Fruit fly (Drosophila melanogaster): ENCODE data around the gene CG15482.

CG15482 gene

DNA sequence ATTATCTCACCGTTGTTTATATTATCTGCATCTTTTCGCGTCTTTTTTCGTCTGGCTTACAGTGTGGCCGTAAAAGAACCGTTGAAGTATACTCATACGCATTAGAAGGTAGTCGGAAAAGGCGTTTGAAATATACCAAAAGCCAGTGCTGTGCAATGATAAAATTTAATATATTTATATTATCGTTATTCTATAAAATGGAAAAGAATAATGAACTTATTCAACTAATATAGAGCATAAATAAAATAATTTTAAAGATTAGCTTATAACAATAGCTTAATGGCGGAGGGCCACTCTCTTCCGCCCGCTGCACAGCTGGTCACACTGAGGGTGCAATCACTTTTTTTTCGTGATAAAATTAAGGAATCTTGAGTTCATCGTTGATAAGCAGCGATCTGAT lies 19.7 kb downstream of the CG15482 start, which contains the start of the genes CG16974 and Edem2 (continued):
- TF ChIP-seq CG31224 (GFP tag; IDR thresholded peaks at IDR 0.05): peak; percentile 72
- peak; percentile 37 to 83 for TF ChIP-seq dpn (GFP tag; optimal IDR thresholded peaks at IDR 0.05)
- TF ChIP-seq Nf-YC (tag; optimal IDR thresholded peaks at IDR 0.05): peak; percentile 74
- TF ChIP-seq CG12236 (GFP tag; optimal IDR thresholded peaks at IDR 0.05): no peak
- 0 out of 2 replicates have a peak, but pooled peaks have one; percentile 11 for TF ChIP-seq Oaz (GFP tag; IDR thresholded peaks at IDR 0.05)
- peak; percentile 3 for TF ChIP-seq Sry-δ (GFP tag; optimal IDR thresholded peaks at IDR 0.05)
- TF ChIP-seq CG17328 (GFP tag; IDR thresholded peaks at IDR 0.05): peak; percentile 70
- peak; percentile 84 for TF ChIP-seq nmo (GFP tag; optimal IDR thresholded peaks at IDR 0.05)
- peak; percentile 6 for TF ChIP-seq CG4854 (GFP tag; optimal IDR thresholded peaks at IDR 0.05)
- TF ChIP-seq Med (GFP tag): peak; percentile 89
- TF ChIP-seq CG6272 (GFP tag; IDR thresholded peaks at IDR 0.05): peak; percentile 67; the same call in 1 of the 2 replicates
- peak; percentile 43; the same call in 1 of the 3 replicates for TF ChIP-seq H15 (GFP tag; IDR thresholded peaks at IDR 0.05)
- peak; percentile 3 for TF ChIP-seq jumu (GFP tag; optimal IDR thresholded peaks at IDR 0.05)
- TF ChIP-seq pzg (GFP tag; optimal IDR thresholded peaks at IDR 0.05): peak; percentile 77
- peak; percentile 52; the same call in 1 of the 2 replicates for TF ChIP-seq NFAT (GFP tag; IDR thresholded peaks at IDR 0.05)
- no peak for TF ChIP-seq Fer3 (tag; optimal IDR thresholded peaks at IDR 0.05)
- TF ChIP-seq caup (GFP tag; optimal IDR thresholded peaks at IDR 0.05; ENCODE audit: severe bottlenecking): peak; percentile 64
- peak; percentile 88 for TF ChIP-seq Ptx1 (GFP tag; IDR thresholded peaks at IDR 0.05)
- TF ChIP-seq Xbp1 (GFP tag; optimal IDR thresholded peaks at IDR 0.05): peak; percentile 85
- peak; percentile 14 for TF ChIP-seq Camta (GFP tag; optimal IDR thresholded peaks at IDR 0.05)
- peak; percentile 66 for TF ChIP-seq CG30020 (tag; optimal IDR thresholded peaks at IDR 0.05)
- peak; percentile 60 for TF ChIP-seq Max (GFP tag; optimal IDR thresholded peaks at IDR 0.05)
- peak; percentile 81 for TF ChIP-seq Rfx (GFP tag; IDR thresholded peaks at IDR 0.05)
- peak in 1 of 2 experiments; percentile 61 for TF ChIP-seq Hr51 (GFP tag; optimal IDR thresholded peaks at IDR 0.05)
- peak; percentile 50 for TF ChIP-seq CG1233 (GFP tag; optimal IDR thresholded peaks at IDR 0.05)
- TF ChIP-seq odd (GFP tag; optimal IDR thresholded peaks at IDR 0.05): no peak
- TF ChIP-seq phol (tag; optimal IDR thresholded peaks at IDR 0.05): peak; percentile 89
- peak; percentile 30 for TF ChIP-seq CG10462 (GFP tag; optimal IDR thresholded peaks at IDR 0.05)
- TF ChIP-seq CG13424 (tag; optimal IDR thresholded peaks at IDR 0.05): peak; percentile 73
- no peak for TF ChIP-seq slp2 (GFP tag; optimal IDR thresholded peaks at IDR 0.05)
- TF ChIP-seq MBD-R2 (GFP tag; IDR thresholded peaks at IDR 0.05): peak; percentile 75
- no peak for TF ChIP-seq CG10565 (GFP tag; optimal IDR thresholded peaks at IDR 0.05)
- peak; percentile 20 for TF ChIP-seq CG17802 (tag; optimal IDR thresholded peaks at IDR 0.05)
- peak; percentile 79 for TF ChIP-seq lilli (GFP tag; optimal IDR thresholded peaks at IDR 0.05)
- TF ChIP-seq CG6175 (GFP tag; IDR thresholded peaks at IDR 0.05): 0 out of 3 replicates have a peak, but pooled peaks have one; percentile 31
- TF ChIP-seq CG33557 (GFP tag; optimal IDR thresholded peaks at IDR 0.05): peak; percentile 52
- peak; percentile 52 for TF ChIP-seq E2f2 (GFP tag; IDR thresholded peaks at IDR 0.05)
- TF ChIP-seq Drgx (GFP tag; IDR thresholded peaks at IDR 0.05): no peak
- TF ChIP-seq chif (GFP tag; optimal IDR thresholded peaks at IDR 0.05): peak in 1 of 2 experiments; percentile 40
- TF ChIP-seq vfl (GFP tag; optimal IDR thresholded peaks at IDR 0.05): peak; percentile 70
- no peak for TF ChIP-seq gsb (GFP tag; IDR thresholded peaks at IDR 0.05)
- peak; percentile 97 for TF ChIP-seq CG10267 (tag; optimal IDR thresholded peaks at IDR 0.05)
- TF ChIP-seq Bdp1 (GFP tag; optimal IDR thresholded peaks at IDR 0.05): peak; percentile 45
- peak; percentile 65 for TF ChIP-seq esg (GFP tag; conservative IDR thresholded peaks at IDR 0.05)
- TF ChIP-seq insv (GFP tag; optimal IDR thresholded peaks at IDR 0.05): peak in 1 of 2 experiments; percentile 55
- no peak for TF ChIP-seq nom (GFP tag; optimal IDR thresholded peaks at IDR 0.05)
- TF ChIP-seq Lhr (GFP tag; optimal IDR thresholded peaks at IDR 0.05): peak; percentile 89
- peak; percentile 80 for TF ChIP-seq ci (GFP tag; IDR thresholded peaks at IDR 0.05)
- TF ChIP-seq CG12155 (GFP tag; optimal IDR thresholded peaks at IDR 0.05): peak; percentile 84
- no peak for TF ChIP-seq CG15269 (tag; optimal IDR thresholded peaks at IDR 0.05)
- peak; percentile 79 for TF ChIP-seq sisA (GFP tag; IDR thresholded peaks at IDR 0.05)

Measured in whole organism, embryonic.